Fruit fly (Drosophila melanogaster) whole organism, adult: Measurements from ENCODE around the gene CG12069.

ENCODE experiments used
- CG11617 ChIP-seq: fragments of 200-800 bp; sonication (Bioruptor generic); optimal IDR thresholded peaks from 2 replicates; lab custom pipeline; 2017; ENCODE audit warnings: mild to moderate bottlenecking, missing biosample characterization, missing genetic modification reagents, missing genetic modification characterization
- CG12768 ChIP-seq: fragments of 200-800 bp; sonication (Bioruptor generic); optimal IDR thresholded peaks from 2 replicates; lab custom pipeline; 2017; ENCODE audit warnings: missing biosample characterization, missing genetic modification characterization, mild to moderate bottlenecking, moderate library complexity, missing genetic modification reagents
- CG14711 ChIP-seq: fragments of 200-800 bp; sonication (Bioruptor generic); optimal IDR thresholded peaks from 2 replicates; lab custom pipeline; 2018; ENCODE audit warnings: missing biosample characterization, mild to moderate bottlenecking, missing genetic modification characterization, moderate library complexity
- CG1620 ChIP-seq: fragments of 200-800 bp; sonication (Bioruptor generic); optimal IDR thresholded peaks from 2 replicates; lab custom pipeline; 2016; ENCODE audit warnings: missing biosample characterization, missing genetic modification characterization
- CG33017 ChIP-seq: fragments of 200-800 bp; sonication (Bioruptor generic); optimal IDR thresholded peaks from 2 replicates; lab custom pipeline; 2018; ENCODE audit warnings: missing biosample characterization, mild to moderate bottlenecking, missing genetic modification characterization, moderate library complexity
- CG5204 ChIP-seq: fragments of 200-800 bp; sonication (Bioruptor generic); optimal IDR thresholded peaks from 2 replicates; lab custom pipeline; 2016; ENCODE audit warnings: missing biosample characterization, missing genetic modification characterization
- CG7045 ChIP-seq: fragments of 200-800 bp; sonication (Bioruptor generic); optimal IDR thresholded peaks from 2 replicates; lab custom pipeline; 2017; ENCODE audit warnings: missing biosample characterization, mild to moderate bottlenecking, missing genetic modification characterization
- CG7101 ChIP-seq: fragments of 200-800 bp; sonication (Bioruptor generic); optimal IDR thresholded peaks from 2 replicates; lab custom pipeline; 2018; ENCODE audit warnings: missing biosample characterization, mild to moderate bottlenecking, missing genetic modification characterization, moderate library complexity
- Clk ChIP-seq: fragments of 200-800 bp; sonication (Bioruptor generic); optimal IDR thresholded peaks from 2 replicates; lab custom pipeline; 2017; ENCODE audit warnings: missing biosample characterization, missing genetic modification characterization
- Crg-1 ChIP-seq: fragments of 200-800 bp; sonication (Bioruptor generic); optimal IDR thresholded peaks from 2 replicates; lab custom pipeline; 2016; ENCODE audit warnings: missing biosample characterization, missing genetic modification characterization
- Hr96 ChIP-seq: fragments of 200-800 bp; sonication (Bioruptor generic); optimal IDR thresholded peaks from 2 replicates; lab custom pipeline; 2016; ENCODE audit warnings: missing biosample characterization, missing genetic modification characterization
- Mnt ChIP-seq: fragments of 200-800 bp; sonication (Bioruptor generic); optimal IDR thresholded peaks from 2 replicates; lab custom pipeline; 2016; ENCODE audit warnings: missing biosample characterization, mild to moderate bottlenecking, missing genetic modification characterization
- bab1 ChIP-seq: fragments of 200-800 bp; sonication (Bioruptor generic); optimal IDR thresholded peaks from 3 replicates; lab custom pipeline; 2019; ENCODE audit warnings: missing biosample characterization, mild to moderate bottlenecking, missing genetic modification characterization, moderate library complexity
- cic ChIP-seq: fragments of 200-800 bp; sonication (Bioruptor generic); optimal IDR thresholded peaks from 2 replicates; lab custom pipeline; 2017; ENCODE audit warnings: missing biosample characterization, mild to moderate bottlenecking, missing genetic modification characterization, moderate library complexity
- cnc ChIP-seq, 2 experiments: fragments of >200 bp; optimal IDR thresholded peaks; 2 replicates each; lab custom pipeline; 2017
- kay ChIP-seq: fragments of 200-800 bp; sonication (Bioruptor generic); peaks from one replicate; lab custom pipeline; 2016; ENCODE audit warnings: missing biosample characterization, missing genetic modification characterization, borderline replicate concordance
- ovo ChIP-seq: fragments of 200-800 bp; sonication (Bioruptor generic); optimal IDR thresholded peaks from 2 replicates; lab custom pipeline; 2016; ENCODE audit warnings: missing biosample characterization, missing genetic modification characterization
- pad ChIP-seq: fragments of 200-800 bp; sonication (Bioruptor generic); optimal IDR thresholded peaks from 3 replicates; lab custom pipeline; 2017; ENCODE audit warnings: missing biosample characterization, missing genetic modification characterization, mild to moderate bottlenecking, moderate library complexity, missing genetic modification reagents
- tj ChIP-seq: fragments of 200-800 bp; sonication (Bioruptor generic); optimal IDR thresholded peaks from 3 replicates; lab custom pipeline; 2017; ENCODE audit warnings: missing biosample characterization, mild to moderate bottlenecking, missing genetic modification characterization, moderate library complexity
- toe ChIP-seq: fragments of 200-800 bp; sonication (Bioruptor generic); optimal IDR thresholded peaks from 2 replicates; lab custom pipeline; 2016; ENCODE audit warnings: missing biosample characterization, missing genetic modification characterization

CG12069 gene

DNA sequence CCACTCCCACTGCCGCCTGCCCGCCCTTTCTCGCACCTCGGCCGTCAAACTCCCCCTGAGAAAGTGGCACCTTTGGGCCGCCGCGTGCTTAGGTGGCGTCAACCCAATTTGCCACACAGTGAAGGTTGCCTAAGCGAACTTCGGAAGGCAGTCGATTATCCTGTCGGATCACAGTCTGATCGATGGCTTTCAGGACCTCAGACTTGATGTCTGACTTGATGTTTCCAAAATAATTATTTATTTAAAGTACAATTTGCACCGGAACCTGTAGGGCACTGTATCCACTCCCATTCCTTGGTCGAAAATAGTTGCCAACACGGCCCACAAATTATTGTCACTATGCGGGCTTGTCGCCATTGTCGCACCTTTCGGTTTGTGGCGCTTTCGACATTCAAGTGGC, 19.1 kb upstream of the CG12069 start:
- TF ChIP-seq CG1620 (GFP tag; lab: Kevin White, UChicago) (no peak), tj (GFP tag; lab: Kevin White, UChicago) (no peak), cic (GFP tag; lab: Kevin White, UChicago) (no peak), kay (no peak), Crg-1 (GFP tag; lab: Kevin White, UChicago) (no peak), CG7101 (tag; lab: Kevin White, UChicago) (no peak), CG11617 (GFP tag; lab: Kevin White, UChicago) (no peak), cnc (optimal IDR thresholded peaks at IDR 0.05; lab: Kevin White, UChicago) (no peak), CG5204 (GFP tag; lab: Kevin White, UChicago) (no peak), Hr96 (GFP tag; lab: Kevin White, UChicago) (no peak), CG7045 (GFP tag; lab: Kevin White, UChicago) (no peak), ovo (GFP tag; lab: Kevin White, UChicago) (no peak), CG12768 (GFP tag; lab: Kevin White, UChicago) (no peak)

DNA sequence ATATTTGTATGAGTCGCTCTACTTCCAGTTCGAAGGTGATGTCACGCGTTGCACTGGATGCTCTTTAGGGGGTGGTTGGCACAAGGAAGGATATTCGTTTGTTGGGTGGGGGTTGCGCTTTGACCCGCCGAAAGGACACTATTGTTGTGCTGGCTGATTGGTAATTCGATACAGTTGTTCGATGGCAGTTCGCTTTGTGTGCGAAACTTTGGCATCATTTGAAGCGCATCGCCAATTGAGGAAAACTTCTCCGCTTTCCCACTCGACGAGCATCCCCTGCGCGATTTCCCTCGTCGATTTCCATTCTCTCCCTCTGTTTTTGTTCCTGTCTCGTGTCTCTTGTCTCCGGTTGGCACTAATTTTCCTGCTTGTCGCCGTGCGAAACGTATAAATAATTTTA, 15.1 kb upstream of the CG12069 start:
- TF ChIP-seq CG11617 (GFP tag; lab: Kevin White, UChicago) (no peak), tj (GFP tag; lab: Kevin White, UChicago) (no peak), bab1 (no peak), Clk (GFP tag; lab: Kevin White, UChicago) (no peak), CG7101 (tag; lab: Kevin White, UChicago) (no peak), cic (GFP tag; lab: Kevin White, UChicago) (no peak), toe (GFP tag; lab: Kevin White, UChicago) (no peak), CG12768 (GFP tag; lab: Kevin White, UChicago) (no peak), CG33017 (no peak), CG1620 (GFP tag; lab: Kevin White, UChicago) (no peak), CG14711 (tag; lab: Kevin White, UChicago) (no peak), Hr96 (GFP tag; lab: Kevin White, UChicago) (no peak), pad (no peak), CG5204 (GFP tag; lab: Kevin White, UChicago) (no peak), CG7045 (GFP tag; lab: Kevin White, UChicago) (no peak), Crg-1 (GFP tag; lab: Kevin White, UChicago) (no peak), ovo (GFP tag; lab: Kevin White, UChicago) (no peak), cnc (optimal IDR thresholded peaks at IDR 0.05; lab: Kevin White, UChicago) (no peak)

DNA sequence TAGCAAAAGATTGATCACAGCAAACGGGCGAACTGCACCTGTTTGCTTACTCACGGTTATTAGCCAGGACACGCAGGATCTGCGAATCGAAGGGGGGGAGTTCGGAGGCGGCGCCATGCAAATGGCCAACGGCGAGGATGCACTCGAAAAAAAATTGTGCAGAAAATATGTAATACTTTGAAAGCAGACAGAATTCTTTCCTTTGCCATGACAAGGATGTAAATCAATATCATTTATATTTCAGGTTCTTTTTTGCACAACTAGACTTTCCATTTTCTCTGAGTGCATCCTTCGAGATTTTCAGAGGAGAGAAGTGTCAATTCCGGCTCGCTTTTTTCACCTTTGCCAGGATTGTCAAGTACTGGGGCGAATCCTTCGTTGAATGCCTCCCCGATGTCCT, 14.0 kb upstream of the CG12069 start:
- TF ChIP-seq CG1620 (GFP tag; lab: Kevin White, UChicago): no peak
- TF ChIP-seq cic (GFP tag; lab: Kevin White, UChicago): no peak
- TF ChIP-seq toe (GFP tag; lab: Kevin White, UChicago): no peak
- no peak for TF ChIP-seq Clk (GFP tag; lab: Kevin White, UChicago)
- TF ChIP-seq cnc (optimal IDR thresholded peaks at IDR 0.05; lab: Kevin White, UChicago): no peak
- no peak for TF ChIP-seq kay
- no peak for TF ChIP-seq tj (GFP tag; lab: Kevin White, UChicago)
- TF ChIP-seq Mnt: no peak
- no peak for TF ChIP-seq ovo (GFP tag; lab: Kevin White, UChicago)

DNA sequence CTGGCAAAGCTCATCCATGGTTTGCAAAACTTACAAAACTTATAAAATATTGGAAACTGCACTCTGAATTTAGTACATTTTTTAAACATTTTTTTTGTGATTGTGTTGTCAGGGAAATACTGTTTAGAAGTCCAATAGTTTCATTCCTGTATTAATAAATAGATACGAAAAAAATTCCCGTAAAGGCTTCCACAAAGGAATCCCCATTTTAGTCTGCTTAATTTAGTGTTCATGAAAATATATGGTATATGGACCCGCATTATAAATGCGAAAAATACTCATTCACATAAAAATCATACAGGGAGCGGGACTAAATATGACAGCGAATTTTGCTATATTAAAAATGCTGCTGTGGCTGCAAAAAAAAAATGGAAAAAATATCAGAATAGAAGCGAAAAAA, 10.7 kb upstream of the CG12069 start, which contains the start of gene CG31010:
CG31010 (minus strand) TSS at position 101 of the 400 bp plus-strand sequence.
- TF ChIP-seq toe (GFP tag; lab: Kevin White, UChicago) (no peak), pad (no peak), Mnt (no peak)

DNA sequence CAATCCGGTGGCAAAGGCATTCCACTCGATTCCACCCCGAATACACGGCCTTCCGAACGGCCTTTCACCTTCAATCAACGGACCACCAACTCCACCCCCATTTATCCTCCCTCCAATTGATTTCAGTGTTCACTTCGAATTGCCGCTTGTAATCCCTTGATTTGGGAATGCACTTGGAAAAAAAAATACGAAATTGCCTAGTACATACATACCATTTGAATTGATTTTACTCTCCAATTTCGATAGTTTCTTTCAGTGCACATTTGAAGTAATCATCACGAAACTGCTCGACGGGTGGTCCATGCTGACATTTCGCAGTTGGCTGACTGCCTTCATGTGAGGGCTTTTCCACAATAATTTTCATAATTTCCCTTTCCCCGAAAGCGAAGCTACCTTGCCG, 3.9 kb upstream of the CG12069 start:
- no peak for TF ChIP-seq bab1
- TF ChIP-seq Crg-1 (GFP tag; lab: Kevin White, UChicago): no peak

DNA sequence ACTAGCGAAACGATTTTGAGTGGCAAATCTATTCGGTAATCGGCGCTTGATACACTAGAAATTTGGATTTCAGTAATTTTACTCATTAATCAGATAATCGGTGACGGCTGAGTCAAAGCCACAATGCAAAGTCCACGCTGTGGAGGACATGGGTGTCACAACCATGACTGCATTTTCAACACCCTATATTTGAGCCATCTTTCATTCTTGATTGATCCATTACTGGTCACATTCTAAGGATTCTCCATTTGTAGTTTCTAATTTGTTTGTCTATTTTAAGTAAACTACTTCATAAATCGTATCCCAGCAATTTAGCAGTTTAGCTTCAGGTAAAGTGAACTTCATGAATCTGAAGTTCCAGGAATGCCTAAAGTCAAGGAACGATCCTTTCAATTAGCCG, 1.7 kb upstream of the CG12069 start, which contains the start of gene Pka-C2:
Pka-C2 (minus strand) TSS at position 101 of the 400 bp plus-strand sequence.
- TF ChIP-seq kay (no peak), tj (GFP tag; lab: Kevin White, UChicago) (no peak), toe (GFP tag; lab: Kevin White, UChicago) (no peak), CG7101 (tag; lab: Kevin White, UChicago) (no peak), Mnt (no peak), ovo (GFP tag; lab: Kevin White, UChicago) (no peak), CG1620 (GFP tag; lab: Kevin White, UChicago) (no peak), Hr96 (GFP tag; lab: Kevin White, UChicago) (no peak), cic (GFP tag; lab: Kevin White, UChicago) (no peak), CG33017 (no peak), CG14711 (tag; lab: Kevin White, UChicago) (no peak), CG12768 (GFP tag; lab: Kevin White, UChicago) (no peak), Crg-1 (GFP tag; lab: Kevin White, UChicago) (no peak), Clk (GFP tag; lab: Kevin White, UChicago) (no peak), pad (no peak)

DNA sequence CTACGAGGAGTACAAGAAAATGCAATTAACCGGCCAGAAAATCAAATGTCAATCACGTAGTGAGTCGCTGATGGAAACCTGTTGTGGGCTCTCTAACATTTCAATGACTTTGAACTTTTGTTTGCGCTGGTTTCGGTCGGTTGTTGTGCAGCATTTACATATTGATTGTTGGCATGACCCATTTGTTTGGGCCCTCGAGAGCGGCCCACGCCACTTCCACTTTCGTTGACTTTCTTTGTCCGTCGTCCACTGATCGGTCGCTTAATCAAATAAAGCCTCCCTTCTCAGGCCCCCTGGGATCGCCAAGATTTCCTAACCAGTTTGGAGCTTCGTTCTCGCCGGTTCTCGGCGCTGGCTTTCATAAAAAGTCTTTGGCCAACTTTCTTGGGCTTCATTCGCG, 5.0 kb downstream of the CG12069 start, which contains the start of gene Spn100A:
Spn100A (plus strand) TSS at position 392 of the 400 bp plus-strand sequence.
- TF ChIP-seq CG7045 (GFP tag; lab: Kevin White, UChicago) (no peak), CG12768 (GFP tag; lab: Kevin White, UChicago) (no peak), cic (GFP tag; lab: Kevin White, UChicago) (no peak), Mnt (no peak), tj (GFP tag; lab: Kevin White, UChicago) (no peak), kay (no peak)
